Worm (Caenorhabditis elegans): ENCODE results near the gene Y51H7C.7.
"Not testable (repeated sequence)": the region's sequence is repeated elsewhere in the genome, so short reads cannot be mapped to it uniquely, and the experiment has no call there.

Gene Y51H7C.7

DNA sequence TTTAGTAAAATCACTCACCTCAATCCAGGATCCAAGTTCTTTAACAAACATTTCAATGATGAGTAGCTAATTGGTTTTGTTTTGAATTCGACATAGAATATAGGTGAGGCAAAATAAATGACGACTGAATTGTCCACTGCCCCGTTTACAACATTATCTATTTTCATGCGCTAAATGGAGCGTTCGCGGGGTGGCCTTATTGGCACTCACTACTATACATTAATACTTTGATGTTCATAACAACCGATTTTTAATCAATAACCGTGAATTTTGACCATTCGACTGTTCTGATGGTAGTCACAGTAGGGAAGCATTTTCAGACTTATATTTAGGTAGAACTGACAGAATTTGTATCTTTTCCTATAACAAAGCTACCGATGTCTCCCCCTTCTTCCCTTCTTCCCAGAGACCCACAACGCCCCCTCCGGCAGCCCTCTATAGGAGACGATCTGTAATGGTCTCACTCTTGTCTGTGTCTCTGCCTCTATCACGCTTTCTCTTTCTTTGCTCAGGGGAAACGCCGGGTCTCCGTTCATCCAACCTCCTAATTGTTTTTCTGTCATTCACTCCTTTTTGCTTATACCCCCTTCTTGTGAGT is 44.4 kb downstream of the Y51H7C.7 start, which contains the start of gene Y51H7C.12:
Gene Y51H7C.12, minus strand, starts transcription at position 51 of the 598 bp plus-strand sequence.
- TF ChIP-seq nfya-1 (tag; optimal IDR thresholded peaks at IDR 0.05; ENCODE audit: insufficient read depth); sea-2 (GFP tag; optimal IDR thresholded peaks at IDR 0.05); egl-5 (tag; optimal IDR thresholded peaks at IDR 0.05): not testable (repeated sequence)

Data from whole organism, L3 larva.